Fruit fly (Drosophila melanogaster) S2 (cell line): ENCODE measurements around the gene run.

Source experiments
- CG8478 ChIP-seq: fragments of >200 bp; optimal IDR thresholded peaks from 2 replicates; lab custom pipeline; 2018
- CTCF ChIP-seq, 2 experiments: fragments of >200 bp; optimal IDR thresholded peaks; 2 replicates each; lab custom pipeline; 2018

- TF ChIP-seq CTCF (optimal IDR thresholded peaks at IDR 0.05; lab: Kevin White, UChicago) = no peak
- no peak for TF ChIP-seq CG8478
Observed at dm6 chrX:20693814-20694452, 3.5 kb downstream of the run start.
